Fruit fly (Drosophila melanogaster): ENCODE data around the gene Wnt10.

Wnt10 gene

dm6 chr2L:7333184-7334025, 29.8 kb upstream of the Wnt10 start, which contains the start of gene Wnt6 (continued):
- TF ChIP-seq CG14667 (GFP tag; IDR thresholded peaks at IDR 0.05) = peak; percentile 51
- TF ChIP-seq phol (tag; optimal IDR thresholded peaks at IDR 0.05) = peak; percentile 42
- TF ChIP-seq mld (GFP tag; IDR thresholded peaks at IDR 0.05; ENCODE audit: partially characterized antibody) = no peak
- no peak for TF ChIP-seq CG17328 (GFP tag; IDR thresholded peaks at IDR 0.05)
- peak; percentile 69 for TF ChIP-seq CG11723 (GFP tag; optimal IDR thresholded peaks at IDR 0.05)
- TF ChIP-seq ase (GFP tag; IDR thresholded peaks at IDR 0.05) = no peak; the same call in 1 of the 3 replicates
- TF ChIP-seq run (tag; optimal IDR thresholded peaks at IDR 0.05) = peak; percentile 35
- no peak for TF ChIP-seq knrl (GFP tag; IDR thresholded peaks at IDR 0.05; ENCODE audit: partially characterized antibody)
- peak; percentile 33 for TF ChIP-seq pb (GFP tag; optimal IDR thresholded peaks at IDR 0.05)
- TF ChIP-seq CG10209 (GFP tag; optimal IDR thresholded peaks at IDR 0.05) = peak; percentile 71
- TF ChIP-seq tna (GFP tag; IDR thresholded peaks at IDR 0.05; ENCODE audit: partially characterized antibody) = no peak
- TF ChIP-seq CG8281 (tag; optimal IDR thresholded peaks at IDR 0.05) = no peak
- TF ChIP-seq cg (GFP tag; optimal IDR thresholded peaks at IDR 0.05) = no peak
- TF ChIP-seq CG2678 (tag; optimal IDR thresholded peaks at IDR 0.05) = peak; percentile 60
- TF ChIP-seq peb (GFP tag; IDR thresholded peaks at IDR 0.05) = no peak
- TF ChIP-seq bcd (GFP tag; optimal IDR thresholded peaks at IDR 0.05) = peak; percentile 60
- TF ChIP-seq CG1024 (GFP tag; IDR thresholded peaks at IDR 0.05) = no peak
- TF ChIP-seq CG8924 (tag; optimal IDR thresholded peaks at IDR 0.05) = peak; percentile 84
- peak; percentile 37 for TF ChIP-seq Abd-B (GFP tag; optimal IDR thresholded peaks at IDR 0.05)
- no peak for TF ChIP-seq CG10274 (GFP tag; optimal IDR thresholded peaks at IDR 0.05)
- peak; percentile 78 for TF ChIP-seq dmrt11E (tag; optimal IDR thresholded peaks at IDR 0.05)
- TF ChIP-seq CG6689 (GFP tag; IDR thresholded peaks at IDR 0.05) = peak; percentile 37
- peak; percentile 13 for TF ChIP-seq ac (GFP tag; optimal IDR thresholded peaks at IDR 0.05)
- no peak for TF ChIP-seq MTF-1 (GFP tag; optimal IDR thresholded peaks at IDR 0.05; ENCODE audit: borderline replicate concordance)
- peak; percentile 14; the same call in 2 of the 3 replicates for TF ChIP-seq CG34422 (GFP tag; IDR thresholded peaks at IDR 0.05)
- TF ChIP-seq CG2120 (GFP tag; optimal IDR thresholded peaks at IDR 0.05) = peak; percentile 80
- TF ChIP-seq p53 (GFP tag; optimal IDR thresholded peaks at IDR 0.05) = no peak
- no peak for TF ChIP-seq D (optimal IDR thresholded peaks at IDR 0.05)
- peak; percentile 45 for TF ChIP-seq D (GFP tag; optimal IDR thresholded peaks at IDR 0.05)
- no peak for TF ChIP-seq CG9876 (GFP tag; optimal IDR thresholded peaks at IDR 0.05)
- TF ChIP-seq CG4820 (GFP tag; optimal IDR thresholded peaks at IDR 0.05) = peak; percentile 25
- TF ChIP-seq jigr1 (GFP tag; IDR thresholded peaks at IDR 0.05) = no peak; the same call in 2 of the 3 replicates
- TF ChIP-seq CG1603 (tag; optimal IDR thresholded peaks at IDR 0.05) = no peak
- peak; percentile 53 for TF ChIP-seq Side (GFP tag; optimal IDR thresholded peaks at IDR 0.05)
- TF ChIP-seq chm (GFP tag; IDR thresholded peaks at IDR 0.05) = no peak
- TF ChIP-seq CG31224 (GFP tag; IDR thresholded peaks at IDR 0.05) = peak; percentile 65
- peak; percentile 49 for TF ChIP-seq CG1602 (GFP tag; optimal IDR thresholded peaks at IDR 0.05)
- TF ChIP-seq Hey (tag; optimal IDR thresholded peaks at IDR 0.05) = no peak
- no peak; the same call in none of the 2 replicates for TF ChIP-seq Ravus (GFP tag; IDR thresholded peaks at IDR 0.05)
- no peak for TF ChIP-seq exex (tag; optimal IDR thresholded peaks at IDR 0.05)
- TF ChIP-seq gsb-n (tag; optimal IDR thresholded peaks at IDR 0.05) = no peak
- TF ChIP-seq klu (GFP tag; IDR thresholded peaks at IDR 0.05) = 0 out of 2 replicates have a peak, but pooled peaks have one; percentile 14
- peak; percentile 28 for TF ChIP-seq repo (GFP tag; optimal IDR thresholded peaks at IDR 0.05)
- no peak for TF ChIP-seq CG42726 (GFP tag; IDR thresholded peaks at IDR 0.05; ENCODE audit: partially characterized antibody)
- TF ChIP-seq E2f1 (GFP tag; IDR thresholded peaks at IDR 0.05) = no peak
- peak; percentile 26 for TF ChIP-seq tin (GFP tag; optimal IDR thresholded peaks at IDR 0.05)
- TF ChIP-seq Dll (GFP tag; IDR thresholded peaks at IDR 0.05; ENCODE audit: partially characterized antibody) = no peak
- TF ChIP-seq slou (GFP tag; optimal IDR thresholded peaks at IDR 0.05) = no peak
- TF ChIP-seq CG16813 (GFP tag; IDR thresholded peaks at IDR 0.05; ENCODE audit: partially characterized antibody) = no peak
